Fruit fly (Drosophila melanogaster): ENCODE measurements around the gene snk.

Gene snk

dm6 chr3R:13038075-13038474, 4.5 kb downstream of the snk start, which contains the start of gene CG11668:
Gene CG11668, plus strand, starts transcription at chr3R:13038375.
- TF ChIP-seq jim (GFP tag; optimal IDR thresholded peaks at IDR 0.05), result no peak
- no peak for TF ChIP-seq woc (GFP tag; optimal IDR thresholded peaks at IDR 0.05)
- no peak for TF ChIP-seq dl (GFP tag; optimal IDR thresholded peaks at IDR 0.05; ENCODE audit: insufficient read depth in 1 of 2, partially characterized antibody in 2 of 2)
- TF ChIP-seq Hr83 (GFP tag; optimal IDR thresholded peaks at IDR 0.05; ENCODE audit: poor library complexity, severe bottlenecking), result no peak
- no peak for TF ChIP-seq dmrt93B (GFP tag; optimal IDR thresholded peaks at IDR 0.05)
- no peak for TF ChIP-seq Hr78 (GFP tag; optimal IDR thresholded peaks at IDR 0.05)
- TF ChIP-seq HLH106 (tag; optimal IDR thresholded peaks at IDR 0.05), result no peak
- no peak for TF ChIP-seq sv (GFP tag; optimal IDR thresholded peaks at IDR 0.05)
- TF ChIP-seq CG32264 (GFP tag; optimal IDR thresholded peaks at IDR 0.05), result no peak
- no peak for TF ChIP-seq N (GFP tag; optimal IDR thresholded peaks at IDR 0.05)

dm6 chr3R:13036064-13036463, 6.5 kb downstream of the snk start:
- no peak for TF ChIP-seq lola (GFP tag; optimal IDR thresholded peaks at IDR 0.05)
- TF ChIP-seq br (GFP tag; optimal IDR thresholded peaks at IDR 0.05), result no peak

- TF ChIP-seq dsf (GFP tag; optimal IDR thresholded peaks at IDR 0.05; ENCODE audit: borderline replicate concordance) (no peak), Hr83 (GFP tag; optimal IDR thresholded peaks at IDR 0.05; ENCODE audit: poor library complexity, severe bottlenecking) (no peak), CG32264 (GFP tag; optimal IDR thresholded peaks at IDR 0.05) (no peak)
Observed at dm6 chr3R:13033670-13034069, 8.9 kb downstream of the snk start.

dm6 chr3R:13032975-13033445, 9.6 kb downstream of the snk start:
- TF ChIP-seq br (GFP tag; optimal IDR thresholded peaks at IDR 0.05), result peak; percentile 15
- TF ChIP-seq lola (GFP tag; optimal IDR thresholded peaks at IDR 0.05), result no peak
- TF ChIP-seq foxo (GFP tag; optimal IDR thresholded peaks at IDR 0.05), result peak in 1 of 2 experiments; percentile 16
- TF ChIP-seq CG9705 (GFP tag; optimal IDR thresholded peaks at IDR 0.05), result no peak
- no peak for TF ChIP-seq brk (GFP tag; optimal IDR thresholded peaks at IDR 0.05)
- TF ChIP-seq HLH106 (tag; optimal IDR thresholded peaks at IDR 0.05), result no peak
- TF ChIP-seq dmrt93B (GFP tag; optimal IDR thresholded peaks at IDR 0.05), result no peak
- TF ChIP-seq ey (GFP tag; optimal IDR thresholded peaks at IDR 0.05), result no peak
- no peak for TF ChIP-seq CG32264 (GFP tag; optimal IDR thresholded peaks at IDR 0.05)
- no peak for TF ChIP-seq jim (GFP tag; optimal IDR thresholded peaks at IDR 0.05)
- no peak for TF ChIP-seq Mio (GFP tag; optimal IDR thresholded peaks at IDR 0.05)
- no peak for TF ChIP-seq Myc (optimal IDR thresholded peaks at IDR 0.05)
- TF ChIP-seq GATAd (GFP tag; optimal IDR thresholded peaks at IDR 0.05), result no peak
- no peak for TF ChIP-seq rgr (GFP tag; optimal IDR thresholded peaks at IDR 0.05)
- TF ChIP-seq pan (optimal IDR thresholded peaks at IDR 0.05), result no peak
- TF ChIP-seq Jra (GFP tag; optimal IDR thresholded peaks at IDR 0.05), result no peak
- TF ChIP-seq Hr83 (GFP tag; optimal IDR thresholded peaks at IDR 0.05; ENCODE audit: poor library complexity, severe bottlenecking), result peak; percentile 39

- no peak for TF ChIP-seq dl (GFP tag; optimal IDR thresholded peaks at IDR 0.05; ENCODE audit: insufficient read depth in 1 of 2, partially characterized antibody in 2 of 2)
- no peak for TF ChIP-seq usp (GFP tag; optimal IDR thresholded peaks at IDR 0.05)
- no peak for TF ChIP-seq Rel (GFP tag; optimal IDR thresholded peaks at IDR 0.05)
- peak; percentile 11 for TF ChIP-seq Rel (tag; optimal IDR thresholded peaks at IDR 0.05)
Observed at dm6 chr3R:13032323-13032722, 10.2 kb downstream of the snk start, which contains the start of gene ry. Gene ry, plus strand, starts transcription at chr3R:13032528.

dm6 chr3R:13030257-13031173, 12.1 kb downstream of the snk start, which contains the start of the genes CG46281 and CG46280:
Gene CG46281, minus strand, starts transcription at chr3R:13030307.
Gene CG46280, minus strand, starts transcription at chr3R:13030659.
- TF ChIP-seq Jra (GFP tag; optimal IDR thresholded peaks at IDR 0.05), result peak; percentile 74
- TF ChIP-seq CG32264 (GFP tag; optimal IDR thresholded peaks at IDR 0.05), result peak; percentile 2
- TF ChIP-seq OdsH (GFP tag; optimal IDR thresholded peaks at IDR 0.05), result peak; percentile 24
- peak; percentile 40 for TF ChIP-seq psq (GFP tag; optimal IDR thresholded peaks at IDR 0.05)
- peak; percentile 31 for TF ChIP-seq Myc (optimal IDR thresholded peaks at IDR 0.05)
- TF ChIP-seq pan (optimal IDR thresholded peaks at IDR 0.05), result no peak
- TF ChIP-seq jim (GFP tag; optimal IDR thresholded peaks at IDR 0.05), result no peak
- TF ChIP-seq sv (GFP tag; optimal IDR thresholded peaks at IDR 0.05), result peak; percentile 40
- peak; percentile 42 for TF ChIP-seq dsf (GFP tag; optimal IDR thresholded peaks at IDR 0.05; ENCODE audit: borderline replicate concordance)
- peak; percentile 37 for TF ChIP-seq woc (GFP tag; optimal IDR thresholded peaks at IDR 0.05)
- peak; percentile 68 for TF ChIP-seq Hnf4 (GFP tag; optimal IDR thresholded peaks at IDR 0.05)
- no peak for TF ChIP-seq N (GFP tag; optimal IDR thresholded peaks at IDR 0.05)
- TF ChIP-seq Mio (GFP tag; optimal IDR thresholded peaks at IDR 0.05), result no peak
- TF ChIP-seq HLH106 (tag; optimal IDR thresholded peaks at IDR 0.05), result no peak
- peak; percentile 20 for TF ChIP-seq sage (GFP tag; optimal IDR thresholded peaks at IDR 0.05)
- no peak for TF ChIP-seq Rel (GFP tag; optimal IDR thresholded peaks at IDR 0.05)
- peak; percentile 32 for TF ChIP-seq Rel (tag; optimal IDR thresholded peaks at IDR 0.05)

All from whole organism, wandering third instar larva.